Worm (Caenorhabditis elegans) whole organism, late embryonic: ENCODE data around the gene nspg-11.

Source experiments
- F13H6.1 ChIP-seq: sonication (generic microtip); optimal IDR thresholded peaks from 2 replicates; lab custom pipeline; 2016; ENCODE audit warnings: missing genetic modification characterization, missing compliant biosample characterization
- Y22D7AL.16 ChIP-seq: sonication (generic microtip); optimal IDR thresholded peaks from 2 replicates; lab custom pipeline; 2016; ENCODE audit warnings: missing genetic modification characterization, missing compliant biosample characterization
- ama-1 ChIP-seq: fragments of 150-350 bp; optimal IDR thresholded peaks from 2 replicates; lab custom pipeline; 2014
- ceh-18 ChIP-seq: sonication (generic microtip); optimal IDR thresholded peaks from 2 replicates; lab custom pipeline; 2016; ENCODE audit warnings: missing genetic modification characterization, missing compliant biosample characterization
- ceh-2 ChIP-seq: sonication (generic microtip); optimal IDR thresholded peaks from 2 replicates; lab custom pipeline; 2016; ENCODE audit warnings: missing genotype, missing genetic modification characterization, missing compliant biosample characterization
- ceh-45 ChIP-seq: fragments of 200-800 bp; sonication (Bioruptor generic); IDR thresholded peaks from 2 replicates; pipeline ENCODE4 v1.3.6; 2022; ENCODE audit warnings: missing genetic modification reagents, missing genetic modification characterization, missing compliant biosample characterization
- gmeb-2 ChIP-seq: sonication (generic microtip); optimal IDR thresholded peaks from 2 replicates; lab custom pipeline; 2016; ENCODE audit warnings: missing genetic modification characterization, inconsistent platforms, missing compliant biosample characterization
- hlh-15 ChIP-seq: sonication (generic microtip); optimal IDR thresholded peaks from 2 replicates; lab custom pipeline; 2016; ENCODE audit warnings: missing genetic modification characterization, missing compliant biosample characterization
- mec-3 ChIP-seq: sonication (generic microtip); optimal IDR thresholded peaks from 2 replicates; lab custom pipeline; 2016; ENCODE audit warnings: borderline replicate concordance, missing genetic modification characterization, missing compliant biosample characterization
- nfya-1 ChIP-seq: sonication (generic microtip); optimal IDR thresholded peaks from 2 replicates; lab custom pipeline; 2017; ENCODE audit warnings: missing genetic modification characterization, mild to moderate bottlenecking, missing compliant biosample characterization, antibody characterized with exemption, moderate library complexity
- pha-4 ChIP-seq: fragments of 150-350 bp; optimal IDR thresholded peaks from 2 replicates; lab custom pipeline; 2018; ENCODE audit warnings: missing biosample characterization, missing genetic modification reagents, missing genetic modification characterization

- TF ChIP-seq ceh-2 (tag; lab: Kevin White, UChicago) (no peak), nfya-1 (tag; lab: Kevin White, UChicago) (no peak), mec-3 (tag; lab: Kevin White, UChicago) (no peak), Y22D7AL.16 (tag; lab: Kevin White, UChicago) (no peak), ama-1 (lab: Kevin White, UChicago) (no peak), hlh-15 (no peak), ceh-45 (GFP tag; lab: Robert Waterston, UW) (no peak), F13H6.1 (tag; lab: Kevin White, UChicago) (no peak), pha-4 (no peak), gmeb-2 (tag; lab: Kevin White, UChicago) (no peak), ceh-18 (tag; lab: Kevin White, UChicago) (no peak)
Measured at ce11 chrIV:9343102-9343599, 19.3 kb upstream of the nspg-11 start, which contains the start of gene pigc-1.
